Fruit fly (Drosophila melanogaster) whole organism, prepupa: ENCODE results near the gene CG13603.
A peak's percentile ranks its signal among the peaks of the same experiment; 100 is the strongest.

Source experiments
- Blimp-1 ChIP-seq: fragments of 200-800 bp; sonication (Bioruptor generic); optimal IDR thresholded peaks from 3 replicates; lab custom pipeline; 2017; ENCODE audit warnings: missing biosample characterization, missing genetic modification characterization, mild to moderate bottlenecking, moderate library complexity, missing genetic modification reagents
- CG10631 ChIP-seq: fragments of 200-800 bp; sonication (Bioruptor generic); optimal IDR thresholded peaks from 2 replicates; lab custom pipeline; 2016; ENCODE audit warnings: missing biosample characterization, missing genetic modification characterization
- CG10669 ChIP-seq: fragments of 200-800 bp; sonication (Bioruptor generic); optimal IDR thresholded peaks from 3 replicates; lab custom pipeline; 2018; ENCODE audit warnings: missing biosample characterization, mild to moderate bottlenecking, missing genetic modification characterization, moderate library complexity
- CG34406 ChIP-seq: fragments of 200-800 bp; sonication (Bioruptor generic); optimal IDR thresholded peaks from 3 replicates; lab custom pipeline; 2016; ENCODE audit warnings: missing biosample characterization, missing genetic modification characterization
- CG6276 ChIP-seq: fragments of 200-800 bp; sonication (Bioruptor generic); optimal IDR thresholded peaks from 2 replicates; lab custom pipeline; 2017; ENCODE audit warnings: missing biosample characterization, mild to moderate bottlenecking, missing genetic modification characterization
- CG7368 ChIP-seq: fragments of 200-800 bp; sonication (Bioruptor generic); optimal IDR thresholded peaks from 3 replicates; lab custom pipeline; 2016; ENCODE audit warnings: missing biosample characterization, missing genetic modification characterization
- eg ChIP-seq: fragments of 200-800 bp; sonication (Bioruptor generic); IDR thresholded peaks from 3 replicates; pipeline ENCODE4 v1.3.6; 2022; ENCODE audit warnings: missing biosample characterization, missing genetic modification characterization
- fkh ChIP-seq: fragments of 200-800 bp; sonication (Bioruptor generic); optimal IDR thresholded peaks from 3 replicates; lab custom pipeline; 2017; ENCODE audit warnings: missing biosample characterization, mild to moderate bottlenecking, missing genetic modification characterization, moderate library complexity

- TF ChIP-seq eg (GFP tag; lab: Robert Waterston, UW) = no peak
- TF ChIP-seq CG10631 (GFP tag; lab: Kevin White, UChicago) = no peak
- no peak for TF ChIP-seq CG7368
- no peak for TF ChIP-seq CG6276 (GFP tag; lab: Kevin White, UChicago)
- no peak for TF ChIP-seq Blimp-1 (GFP tag; lab: Kevin White, UChicago)
- TF ChIP-seq CG10669 (GFP tag; lab: Kevin White, UChicago) = no peak
- peak; percentile 4 for TF ChIP-seq fkh (GFP tag; lab: Kevin White, UChicago)
- no peak for TF ChIP-seq CG34406 (GFP tag; lab: Kevin White, UChicago)
These were observed 14.8 kb upstream of the CG13603 start for dm6 chr3R:24001150-24001549.
